Fruit fly (Drosophila melanogaster): ENCODE data around the gene VhaM9.7-a.
A peak's percentile ranks its signal among the peaks of the same experiment; 100 is the strongest.

Gene VhaM9.7-a

dm6 chr3L:4288591-4289056 lies 26.1 kb downstream of the VhaM9.7-a start, which contains the start of gene Hexo1 (continued):
- peak; percentile 38 for TF ChIP-seq CG2712 (tag; optimal IDR thresholded peaks at IDR 0.05)
- TF ChIP-seq D19A (tag; optimal IDR thresholded peaks at IDR 0.05) = peak; percentile 97
- TF ChIP-seq CG9797 (GFP tag; optimal IDR thresholded peaks at IDR 0.05) = no peak
- TF ChIP-seq Eip74EF (GFP tag; optimal IDR thresholded peaks at IDR 0.05) = no peak
- no peak for TF ChIP-seq mld (GFP tag; IDR thresholded peaks at IDR 0.05; ENCODE audit: partially characterized antibody)
- TF ChIP-seq D (optimal IDR thresholded peaks at IDR 0.05) = no peak
- TF ChIP-seq D (GFP tag; optimal IDR thresholded peaks at IDR 0.05) = no peak
- 0 out of 2 replicates have a peak, but pooled peaks have one; percentile 10 for TF ChIP-seq CG10366 (GFP tag; IDR thresholded peaks at IDR 0.05)
- no peak for TF ChIP-seq shn (GFP tag; optimal IDR thresholded peaks at IDR 0.05)
- peak; percentile 40 for TF ChIP-seq Fer1 (GFP tag; optimal IDR thresholded peaks at IDR 0.05)
- TF ChIP-seq CG11560 (tag; IDR thresholded peaks at IDR 0.05) = no peak
- TF ChIP-seq CG12219 (GFP tag; optimal IDR thresholded peaks at IDR 0.05) = peak; percentile 34
- peak; percentile 11 for TF ChIP-seq kni (GFP tag; optimal IDR thresholded peaks at IDR 0.05)
- TF ChIP-seq bcd (GFP tag; optimal IDR thresholded peaks at IDR 0.05) = peak; percentile 10
- TF ChIP-seq caup (GFP tag; optimal IDR thresholded peaks at IDR 0.05; ENCODE audit: severe bottlenecking) = peak; percentile 29
- TF ChIP-seq emc (GFP tag; optimal IDR thresholded peaks at IDR 0.05) = no peak
- peak; percentile 23; the same call in 1 of the 2 replicates for TF ChIP-seq CG13287 (GFP tag; IDR thresholded peaks at IDR 0.05; ENCODE audit: partially characterized antibody)
- TF ChIP-seq mam (GFP tag; optimal IDR thresholded peaks at IDR 0.05) = peak; percentile 15
- no peak for TF ChIP-seq hkb (optimal IDR thresholded peaks at IDR 0.05)
- TF ChIP-seq hkb (GFP tag; IDR thresholded peaks at IDR 0.05) = peak; percentile 61
- no peak for TF ChIP-seq Hr3 (GFP tag; optimal IDR thresholded peaks at IDR 0.05)
- peak; percentile 0 for TF ChIP-seq Nf-YC (tag; optimal IDR thresholded peaks at IDR 0.05)
- no peak for TF ChIP-seq CG15696 (tag; optimal IDR thresholded peaks at IDR 0.05)
- TF ChIP-seq ken (GFP tag; IDR thresholded peaks at IDR 0.05) = no peak
- TF ChIP-seq Mes4 (GFP tag; optimal IDR thresholded peaks at IDR 0.05) = no peak
- TF ChIP-seq GATAe (GFP tag; conservative IDR thresholded peaks at IDR 0.05) = peak; percentile 37; the same call in 1 of the 2 replicates
- TF ChIP-seq CG18262 (tag; optimal IDR thresholded peaks at IDR 0.05) = peak; percentile 31
- TF ChIP-seq CG8290 (GFP tag; optimal IDR thresholded peaks at IDR 0.05) = no peak
- TF ChIP-seq CG8290 (tag; optimal IDR thresholded peaks at IDR 0.05) = peak in 1 of 2 experiments; percentile 51
- TF ChIP-seq Bdp1 (GFP tag; optimal IDR thresholded peaks at IDR 0.05) = no peak
- no peak for TF ChIP-seq CG16815 (GFP tag; optimal IDR thresholded peaks at IDR 0.05)
- TF ChIP-seq exex (tag; optimal IDR thresholded peaks at IDR 0.05) = peak; percentile 48
- TF ChIP-seq fd102C (GFP tag; optimal IDR thresholded peaks at IDR 0.05) = no peak
- peak; percentile 33 for TF ChIP-seq Sox102F (GFP tag; optimal IDR thresholded peaks at IDR 0.05)
- TF ChIP-seq CG17385 (GFP tag; optimal IDR thresholded peaks at IDR 0.05) = peak; percentile 36
- TF ChIP-seq dan (GFP tag; IDR thresholded peaks at IDR 0.05) = no peak
- TF ChIP-seq CG11456 (GFP tag; IDR thresholded peaks at IDR 0.05) = no peak
- TF ChIP-seq Dref (GFP tag; IDR thresholded peaks at IDR 0.05) = no peak
- peak; percentile 35 for TF ChIP-seq nmo (GFP tag; optimal IDR thresholded peaks at IDR 0.05)
- TF ChIP-seq Pdp1 (GFP tag; optimal IDR thresholded peaks at IDR 0.05) = peak in 1 of 2 experiments; percentile 23
- TF ChIP-seq CG15269 (tag; optimal IDR thresholded peaks at IDR 0.05) = peak; percentile 65
- TF ChIP-seq CG11695 (GFP tag; IDR thresholded peaks at IDR 0.05) = 0 out of 3 replicates have a peak, but pooled peaks have one; percentile 40
- peak; percentile 48 for TF ChIP-seq PHDP (tag; optimal IDR thresholded peaks at IDR 0.05)
- TF ChIP-seq sima (GFP tag; optimal IDR thresholded peaks at IDR 0.05) = no peak
- peak; percentile 47 for TF ChIP-seq CG7839 (tag; optimal IDR thresholded peaks at IDR 0.05)
- TF ChIP-seq lilli (GFP tag; optimal IDR thresholded peaks at IDR 0.05) = peak; percentile 39
- TF ChIP-seq zfh2 (GFP tag; optimal IDR thresholded peaks at IDR 0.05) = no peak
- peak; percentile 27 for TF ChIP-seq CG12659 (GFP tag; optimal IDR thresholded peaks at IDR 0.05)
- peak; percentile 50; the same call in 2 of the 3 replicates for TF ChIP-seq dysf (GFP tag; IDR thresholded peaks at IDR 0.05)
- TF ChIP-seq CG6791 (GFP tag; IDR thresholded peaks at IDR 0.05; ENCODE audit: partially characterized antibody) = 0 out of 3 replicates have a peak, but pooled peaks have one; percentile 22
